Worm (Caenorhabditis elegans): ENCODE data around the gene C49F5.13.

The C49F5.13 gene

ce11 chrX:11924158-11924557 is 37.0 kb upstream of the C49F5.13 start, which contains the start of gene F55G7.1 (continued):
- TF ChIP-seq irx-1 (tag; optimal IDR thresholded peaks at IDR 0.05) (peak; percentile 32), blmp-1 (tag; optimal IDR thresholded peaks at IDR 0.05) (peak; percentile 32), ztf-11 (tag; optimal IDR thresholded peaks at IDR 0.05) (no peak), dsc-1 (tag; optimal IDR thresholded peaks at IDR 0.05) (peak; percentile 71), nhr-20 (tag; optimal IDR thresholded peaks at IDR 0.05) (peak; percentile 52), nhr-71 (tag; optimal IDR thresholded peaks at IDR 0.05) (peak; percentile 49), ceh-63 (GFP tag; optimal IDR thresholded peaks at IDR 0.05) (no peak), nhr-85 (tag) (peak; percentile 75), efl-1 (optimal IDR thresholded peaks at IDR 0.05) (peak; percentile 34 to 37), efl-1 (GFP tag; optimal IDR thresholded peaks at IDR 0.05 in 1 of 2) (peak in 1 of 2 experiments; percentile 72), sptf-1 (tag; optimal IDR thresholded peaks at IDR 0.05) (no peak), lin-35 (GFP tag; optimal IDR thresholded peaks at IDR 0.05) (peak in 1 of 2 experiments; percentile 67), skn-1 (tag; optimal IDR thresholded peaks at IDR 0.05) (peak; percentile 22), nhr-90 (tag; optimal IDR thresholded peaks at IDR 0.05; ENCODE audit: poor library complexity) (peak; percentile 72), zag-1 (tag; optimal IDR thresholded peaks at IDR 0.05) (no peak), ceh-82 (tag; optimal IDR thresholded peaks at IDR 0.05) (peak in 2 of 3 experiments; percentile 17 to 54), elt-3 (tag; optimal IDR thresholded peaks at IDR 0.05) (peak in 4 of 6 experiments; percentile 23 to 38 (median 26)), C16A3.4 (tag; optimal IDR thresholded peaks at IDR 0.05) (peak; percentile 52), lin-14 (GFP tag; optimal IDR thresholded peaks at IDR 0.05) (peak; percentile 51), alr-1 (tag; optimal IDR thresholded peaks at IDR 0.05; ENCODE audit: borderline replicate concordance) (no peak), ztf-4 (tag; optimal IDR thresholded peaks at IDR 0.05) (peak; percentile 31), snu-23 (GFP tag; optimal IDR thresholded peaks at IDR 0.05) (peak; percentile 79), swsn-7 (tag; optimal IDR thresholded peaks at IDR 0.05) (peak; percentile 32)

ce11 chrX:11925243-11925642 is 36.0 kb upstream of the C49F5.13 start:
- TF ChIP-seq snu-23 (GFP tag; optimal IDR thresholded peaks at IDR 0.05) (no peak), mep-1 (tag; optimal IDR thresholded peaks at IDR 0.05) (no peak), lin-35 (GFP tag; optimal IDR thresholded peaks at IDR 0.05) (no peak), grh-1 (GFP tag; IDR thresholded peaks at IDR 0.05) (no peak), ces-1 (GFP tag; optimal IDR thresholded peaks at IDR 0.05) (no peak), sptf-1 (tag; optimal IDR thresholded peaks at IDR 0.05) (no peak), hpl-2 (GFP tag; optimal IDR thresholded peaks at IDR 0.05) (no peak), unc-130 (tag; optimal IDR thresholded peaks at IDR 0.05) (no peak), rnt-1 (tag; optimal IDR thresholded peaks at IDR 0.05) (no peak), lin-14 (GFP tag; optimal IDR thresholded peaks at IDR 0.05) (no peak), hlh-17 (GFP tag; optimal IDR thresholded peaks at IDR 0.05; ENCODE audit: borderline replicate concordance) (no peak), elt-3 (tag; optimal IDR thresholded peaks at IDR 0.05) (no peak), lsy-2 (tag; optimal IDR thresholded peaks at IDR 0.05) (no peak), C34B4.2 (tag; optimal IDR thresholded peaks at IDR 0.05) (no peak), nhr-71 (tag; optimal IDR thresholded peaks at IDR 0.05) (no peak)

- no peak for TF ChIP-seq dpl-1 (GFP tag; optimal IDR thresholded peaks at IDR 0.05)
These were observed 33.6 kb upstream of the C49F5.13 start, which contains the start of gene F55G7.4 for ce11 chrX:11927585-11927984. Gene F55G7.4, plus strand, starts transcription at chrX:11927885.

- TF ChIP-seq aha-1 (tag; optimal IDR thresholded peaks at IDR 0.05) (no peak), zip-4 (GFP tag; optimal IDR thresholded peaks at IDR 0.05) (no peak), pag-3 (tag; optimal IDR thresholded peaks at IDR 0.05; ENCODE audit: borderline replicate concordance, insufficient read depth) (no peak), xbp-1 (tag; optimal IDR thresholded peaks at IDR 0.05) (no peak), ztf-4 (tag; optimal IDR thresholded peaks at IDR 0.05) (no peak), dpl-1 (GFP tag; optimal IDR thresholded peaks at IDR 0.05) (no peak), tbx-2 (tag; optimal IDR thresholded peaks at IDR 0.05) (no peak), egl-13 (tag; optimal IDR thresholded peaks at IDR 0.05) (no peak), hpl-2 (GFP tag; optimal IDR thresholded peaks at IDR 0.05) (no peak), ceh-90 (tag; optimal IDR thresholded peaks at IDR 0.05) (no peak), hlh-4 (tag; optimal IDR thresholded peaks at IDR 0.05) (no peak), ceh-8 (GFP tag; optimal IDR thresholded peaks at IDR 0.05) (no peak), tlp-1 (tag; optimal IDR thresholded peaks at IDR 0.05) (no peak), lin-14 (GFP tag; optimal IDR thresholded peaks at IDR 0.05) (no peak), nhr-28 (tag; optimal IDR thresholded peaks at IDR 0.05) (no peak), nhr-77 (tag; optimal IDR thresholded peaks at IDR 0.05) (no peak)
These were observed 29.6 kb upstream of the C49F5.13 start, which contains the start of gene dot-1.4 for ce11 chrX:11931559-11931958. Gene dot-1.4, minus strand, starts transcription at chrX:11931659.
